Worm (Caenorhabditis elegans) whole organism, L4/young adult: ENCODE data around the gene rsks-1.

Source experiments
- W03F9.2 ChIP-seq: fragments of 150-350 bp; optimal IDR thresholded peaks from 2 replicates; lab custom pipeline; 2014; ENCODE audit warnings: missing biosample characterization, missing genetic modification characterization
- dao-5 ChIP-seq: sonication (generic microtip); optimal IDR thresholded peaks from 2 replicates; lab custom pipeline; 2016; ENCODE audit warnings: missing genotype, missing genetic modification characterization, moderate library complexity, missing compliant biosample characterization
- him-1 ChIP-seq: sonication (generic microtip); optimal IDR thresholded peaks from 2 replicates; lab custom pipeline; 2016; ENCODE audit warnings: missing genotype, missing genetic modification reagents, missing genetic modification characterization, missing compliant biosample characterization

DNA sequence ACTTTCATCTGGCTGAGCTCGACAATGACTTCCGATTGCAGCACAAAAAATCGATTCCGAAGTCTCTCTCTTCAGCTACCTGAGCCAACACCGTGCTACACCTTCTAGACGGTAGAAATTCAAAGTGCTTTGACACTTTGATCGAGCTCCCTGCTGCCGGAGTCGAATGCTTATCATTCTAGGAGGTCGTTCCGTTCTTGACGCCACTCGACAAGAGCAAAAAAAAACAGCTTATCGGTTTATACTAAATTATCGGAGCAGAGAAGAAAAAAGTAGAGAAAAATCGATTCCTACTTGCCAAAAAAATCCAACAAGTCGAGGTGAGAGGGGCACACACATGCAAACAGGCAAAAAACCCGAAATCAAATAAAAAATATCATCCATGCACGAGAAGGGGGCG is 23.6 kb downstream of the rsks-1 start:
- TF ChIP-seq dao-5 (tag; lab: Kevin White, UChicago) (no peak), him-1 (no peak), W03F9.2 (tag; lab: Kevin White, UChicago) (no peak)
